Worm (Caenorhabditis elegans) whole organism, early embryonic: ENCODE measurements around the gene T26A5.6.

Source experiments
- B0310.2 ChIP-seq: sonication (generic microtip); optimal IDR thresholded peaks from 2 replicates; lab custom pipeline; 2016; ENCODE audit warnings: mild to moderate bottlenecking, missing genetic modification characterization, missing compliant biosample characterization
- F13C5.2 ChIP-seq: sonication (generic microtip); optimal IDR thresholded peaks from 2 replicates; lab custom pipeline; 2017; ENCODE audit warnings: mild to moderate bottlenecking, missing genetic modification characterization, inconsistent platforms, missing compliant biosample characterization
- aly-1 ChIP-seq: sonication (generic microtip); optimal IDR thresholded peaks from 2 replicates; lab custom pipeline; 2016; ENCODE audit warnings: missing genetic modification characterization, missing compliant biosample characterization
- ama-1 ChIP-seq: fragments of 150-350 bp; optimal IDR thresholded peaks from 2 replicates; lab custom pipeline; 2014
- ets-7 ChIP-seq: sonication (generic microtip); optimal IDR thresholded peaks from 2 replicates; lab custom pipeline; 2016; ENCODE audit warnings: missing genotype, missing genetic modification characterization, missing compliant biosample characterization
- flt-1 ChIP-seq: fragments of 200-800 bp; sonication (Bioruptor generic); IDR thresholded peaks from 2 replicates; pipeline ENCODE4 v1.3.6; 2022; ENCODE audit warnings: missing genetic modification characterization, missing compliant biosample characterization
- hmg-4 ChIP-seq: fragments of 200-800 bp; sonication (Bioruptor generic); optimal IDR thresholded peaks from 2 replicates; lab custom pipeline; 2018; ENCODE audit warnings: mild to moderate bottlenecking, missing genetic modification characterization, missing compliant biosample characterization
- hnd-1 ChIP-seq: sonication (generic microtip); optimal IDR thresholded peaks from 2 replicates; lab custom pipeline; 2016; ENCODE audit warnings: missing genetic modification characterization, missing compliant biosample characterization
- pes-1 ChIP-seq: fragments of 200-800 bp; sonication (Bioruptor generic); IDR thresholded peaks from 2 replicates; pipeline ENCODE4 v1.3.6; 2022; ENCODE audit warnings: missing genetic modification reagents, missing genetic modification characterization, missing compliant biosample characterization
- tbx-11 ChIP-seq: fragments of 200-800 bp; sonication (Bioruptor generic); IDR thresholded peaks from 2 replicates; pipeline ENCODE4 v1.3.6; 2022; ENCODE audit warnings: missing genetic modification characterization, missing compliant biosample characterization
- tbx-37 ChIP-seq: fragments of 200-800 bp; sonication (Bioruptor generic); conservative IDR thresholded peaks from 2 replicates; pipeline ENCODE4 v1.3.6; 2022; ENCODE audit warnings: missing genetic modification reagents, missing genetic modification characterization, missing compliant biosample characterization

ce11 chrIII:6406829-6407228, 43.7 kb downstream of the T26A5.6 start, which contains the start of gene let-756:
- TF ChIP-seq aly-1 (tag; lab: Kevin White, UChicago) (no peak), pes-1 (GFP tag; lab: Robert Waterston, UW) (no peak), hmg-4 (GFP tag; lab: Kevin White, UChicago) (no peak), B0310.2 (tag; lab: Kevin White, UChicago) (no peak), flt-1 (no peak), tbx-37 (GFP tag; lab: Robert Waterston, UW) (no peak), hnd-1 (no peak), tbx-11 (no peak), ets-7 (tag; lab: Kevin White, UChicago) (no peak), ama-1 (lab: Kevin White, UChicago) (no peak), F13C5.2 (tag; lab: Kevin White, UChicago) (no peak)
